Fruit fly (Drosophila melanogaster) whole organism, embryonic: ENCODE data around the gene Pk34A.
A peak's percentile ranks its signal among the peaks of the same experiment; 100 is the strongest.

Experiments used
- B-H1 ChIP-seq: fragments of 200-800 bp; sonication (Bioruptor generic); IDR thresholded peaks from 3 replicates; pipeline ENCODE4 v1.3.6; 2022; ENCODE audit warnings: missing biosample characterization, missing genetic modification characterization
- CG11695 ChIP-seq: fragments of 200-800 bp; sonication (Bioruptor generic); IDR thresholded peaks from 3 replicates; pipeline ENCODE4 v1.3.6; 2022; ENCODE audit warnings: missing biosample characterization, missing genetic modification characterization
- CG15696 ChIP-seq: fragments of 200-800 bp; sonication (Bioruptor generic); optimal IDR thresholded peaks from 2 replicates; lab custom pipeline; 2019; ENCODE audit warnings: missing biosample characterization, mild to moderate bottlenecking, missing genetic modification characterization, moderate library complexity
- CG16813 ChIP-seq: fragments of 200-800 bp; sonication (Bioruptor generic); IDR thresholded peaks from 3 replicates; pipeline ENCODE4 v1.3.6; 2022; ENCODE audit warnings: missing biosample characterization, missing genetic modification characterization; ENCODE audit not compliant: partially characterized antibody
- CG1832 ChIP-seq: fragments of 200-800 bp; sonication (Bioruptor generic); optimal IDR thresholded peaks from 2 replicates; lab custom pipeline; 2017; ENCODE audit warnings: missing biosample characterization, mild to moderate bottlenecking, missing genetic modification characterization, inconsistent platforms
- CG18619 ChIP-seq: fragments of 200-800 bp; sonication (Bioruptor generic); optimal IDR thresholded peaks from 3 replicates; lab custom pipeline; 2017; ENCODE audit warnings: missing biosample characterization, mild to moderate bottlenecking, missing genetic modification characterization
- CG2202 ChIP-seq: fragments of 200-800 bp; sonication (Bioruptor generic); optimal IDR thresholded peaks from 2 replicates; lab custom pipeline; 2018; ENCODE audit warnings: missing biosample characterization, mild to moderate bottlenecking, missing genetic modification characterization
- CG2889 ChIP-seq: fragments of 200-800 bp; sonication (Bioruptor generic); IDR thresholded peaks from 3 replicates; pipeline ENCODE4 v1.3.6; 2022; ENCODE audit warnings: missing biosample characterization, missing genetic modification characterization
- CG30403 ChIP-seq: fragments of 200-800 bp; sonication (Bioruptor generic); optimal IDR thresholded peaks from 3 replicates; lab custom pipeline; 2016; ENCODE audit warnings: missing biosample characterization, missing genetic modification characterization
- CG3163 ChIP-seq: fragments of 200-800 bp; sonication (Bioruptor generic); optimal IDR thresholded peaks from 3 replicates; lab custom pipeline; 2016; ENCODE audit warnings: missing biosample characterization, missing genetic modification characterization
- CG33213 ChIP-seq: fragments of 200-800 bp; sonication (Bioruptor generic); optimal IDR thresholded peaks from 3 replicates; lab custom pipeline; 2016; ENCODE audit warnings: missing biosample characterization, missing genetic modification characterization
- CG33557 ChIP-seq: fragments of 200-800 bp; sonication (Bioruptor generic); optimal IDR thresholded peaks from 2 replicates; lab custom pipeline; 2019; ENCODE audit warnings: missing biosample characterization, mild to moderate bottlenecking, missing genetic modification characterization, moderate library complexity
- CG3838 ChIP-seq: fragments of 200-800 bp; sonication (Bioruptor generic); optimal IDR thresholded peaks from 3 replicates; lab custom pipeline; 2016; ENCODE audit warnings: missing biosample characterization, missing genetic modification characterization
- CG4820 ChIP-seq: fragments of 200-800 bp; sonication (Bioruptor generic); optimal IDR thresholded peaks from 3 replicates; lab custom pipeline; 2016; ENCODE audit warnings: missing biosample characterization, missing genetic modification characterization
- CG5245 ChIP-seq: fragments of 200-800 bp; sonication (Bioruptor generic); optimal IDR thresholded peaks from 3 replicates; lab custom pipeline; 2016; ENCODE audit warnings: missing biosample characterization, missing genetic modification characterization
- CG6813 ChIP-seq: fragments of 200-800 bp; sonication (Bioruptor generic); optimal IDR thresholded peaks from 2 replicates; lab custom pipeline; 2017; ENCODE audit warnings: missing biosample characterization, missing genetic modification characterization, mild to moderate bottlenecking, moderate library complexity, missing genetic modification reagents
- CG7928 ChIP-seq: fragments of 200-800 bp; sonication (Bioruptor generic); optimal IDR thresholded peaks from 2 replicates; lab custom pipeline; 2017; ENCODE audit warnings: missing biosample characterization, mild to moderate bottlenecking, missing genetic modification characterization
- CG8359 ChIP-seq: fragments of 200-800 bp; sonication (Bioruptor generic); optimal IDR thresholded peaks from 2 replicates; lab custom pipeline; 2017; ENCODE audit warnings: missing biosample characterization, mild to moderate bottlenecking, missing genetic modification characterization, borderline replicate concordance
- Chrac-16 ChIP-seq: fragments of 200-800 bp; sonication (Bioruptor generic); optimal IDR thresholded peaks from 3 replicates; lab custom pipeline; 2016; ENCODE audit warnings: missing biosample characterization, missing genetic modification characterization
- Dip2 ChIP-seq: fragments of 200-800 bp; sonication (Bioruptor generic); IDR thresholded peaks from 2 replicates; pipeline ENCODE4 v1.3.6; 2022; ENCODE audit warnings: missing biosample characterization, missing genetic modification characterization
- Fer1 ChIP-seq: fragments of 200-800 bp; sonication (Bioruptor generic); optimal IDR thresholded peaks from 2 replicates; lab custom pipeline; 2017; ENCODE audit warnings: missing biosample characterization, mild to moderate bottlenecking, missing genetic modification characterization
- GATAe ChIP-seq: fragments of 200-800 bp; sonication (Bioruptor generic); conservative IDR thresholded peaks from 2 replicates; pipeline ENCODE4 v1.3.6; 2022; ENCODE audit warnings: missing biosample characterization, missing genetic modification characterization
- Gug ChIP-seq: fragments of 200-800 bp; sonication (Bioruptor generic); IDR thresholded peaks from 4 replicates; pipeline ENCODE4 v1.3.6; 2022; ENCODE audit warnings: missing biosample characterization, missing genetic modification characterization
- HLH4C ChIP-seq: fragments of 200-800 bp; sonication (Bioruptor generic); IDR thresholded peaks from 3 replicates; pipeline ENCODE4 v1.3.6; 2022; ENCODE audit warnings: missing biosample characterization, missing genetic modification characterization; ENCODE audit not compliant: partially characterized antibody
- HLH54F ChIP-seq: fragments of 200-800 bp; sonication (Bioruptor generic); optimal IDR thresholded peaks from 3 replicates; lab custom pipeline; 2016; ENCODE audit warnings: missing biosample characterization, missing genetic modification characterization
- HLHmδ ChIP-seq: fragments of 200-800 bp; sonication (Bioruptor generic); optimal IDR thresholded peaks from 2 replicates; lab custom pipeline; 2018; ENCODE audit warnings: missing biosample characterization, mild to moderate bottlenecking, missing genetic modification characterization, moderate library complexity
- Hmx ChIP-seq: fragments of 200-800 bp; sonication (Bioruptor generic); optimal IDR thresholded peaks from 2 replicates; lab custom pipeline; 2016; ENCODE audit warnings: missing biosample characterization, missing genetic modification characterization
- Max ChIP-seq: fragments of 200-800 bp; sonication (Bioruptor generic); optimal IDR thresholded peaks from 2 replicates; lab custom pipeline; 2016; ENCODE audit warnings: missing biosample characterization, mild to moderate bottlenecking, missing genetic modification characterization
- NfI ChIP-seq: fragments of 200-800 bp; sonication (Bioruptor generic); optimal IDR thresholded peaks from 3 replicates; lab custom pipeline; 2018; ENCODE audit warnings: missing biosample characterization, mild to moderate bottlenecking, missing genetic modification characterization, moderate library complexity
- Optix ChIP-seq: fragments of 200-800 bp; sonication (Bioruptor generic); IDR thresholded peaks from 3 replicates; pipeline ENCODE4 v1.3.6; 2022; ENCODE audit warnings: missing biosample characterization, missing genetic modification characterization
- Poxn ChIP-seq: fragments of 200-800 bp; sonication (Bioruptor generic); IDR thresholded peaks from 2 replicates; pipeline ENCODE4 v1.3.6; 2022; ENCODE audit warnings: missing biosample characterization, missing genetic modification characterization
- Six4 ChIP-seq: fragments of 200-800 bp; sonication (Bioruptor generic); optimal IDR thresholded peaks from 2 replicates; lab custom pipeline; 2016; ENCODE audit warnings: missing biosample characterization, missing genetic modification characterization
- abd-A ChIP-seq: fragments of 200-800 bp; sonication (Bioruptor generic); optimal IDR thresholded peaks from 3 replicates; lab custom pipeline; 2019; ENCODE audit warnings: missing biosample characterization, mild to moderate bottlenecking, missing genetic modification characterization, moderate library complexity
- bigmax ChIP-seq: fragments of 200-800 bp; sonication (Bioruptor generic); optimal IDR thresholded peaks from 2 replicates; lab custom pipeline; 2018; ENCODE audit warnings: missing biosample characterization, mild to moderate bottlenecking, missing genetic modification characterization
- ci ChIP-seq: fragments of 200-800 bp; sonication (Bioruptor generic); IDR thresholded peaks from 3 replicates; pipeline ENCODE4 v1.3.6; 2022; ENCODE audit warnings: missing biosample characterization, missing genetic modification characterization
- dpn ChIP-seq, 2 experiments: fragments of 200-800 bp; sonication (Bioruptor generic); optimal IDR thresholded peaks; 3 replicates each; lab custom pipeline; 2016; ENCODE audit warnings: missing biosample characterization in 2 of 2, missing genetic modification characterization in 2 of 2
- ems ChIP-seq: fragments of 200-800 bp; sonication (Bioruptor generic); optimal IDR thresholded peaks from 3 replicates; lab custom pipeline; 2016; ENCODE audit warnings: missing biosample characterization, missing genetic modification characterization
- grn ChIP-seq: fragments of 200-800 bp; sonication (Bioruptor generic); optimal IDR thresholded peaks from 3 replicates; lab custom pipeline; 2017; ENCODE audit warnings: missing biosample characterization, missing genetic modification characterization
- ham ChIP-seq: fragments of 200-800 bp; sonication (Bioruptor generic); IDR thresholded peaks from 2 replicates; pipeline ENCODE4 v1.3.6; 2022; ENCODE audit warnings: missing biosample characterization, missing genetic modification characterization
- nerfin-2 ChIP-seq: fragments of 200-800 bp; sonication (Bioruptor generic); IDR thresholded peaks from 2 replicates; pipeline ENCODE4 v1.3.6; 2022; ENCODE audit warnings: missing biosample characterization, missing genetic modification characterization; ENCODE audit not compliant: partially characterized antibody
- nom ChIP-seq: fragments of 200-800 bp; sonication (Bioruptor generic); optimal IDR thresholded peaks from 2 replicates; lab custom pipeline; 2017; ENCODE audit warnings: missing biosample characterization, missing genetic modification characterization, mild to moderate bottlenecking, moderate library complexity, missing genetic modification reagents
- onecut ChIP-seq: fragments of 200-800 bp; sonication (Bioruptor generic); IDR thresholded peaks from 2 replicates; pipeline ENCODE4 v1.3.6; 2022; ENCODE audit warnings: missing biosample characterization, missing genetic modification characterization
- pnt ChIP-seq: fragments of 200-800 bp; sonication (Bioruptor generic); optimal IDR thresholded peaks from 3 replicates; lab custom pipeline; 2016; ENCODE audit warnings: missing biosample characterization, missing genetic modification characterization
- sens ChIP-seq: fragments of 200-800 bp; sonication (Bioruptor generic); peaks from one replicate; lab custom pipeline; 2016; ENCODE audit warnings: missing biosample characterization, missing genetic modification characterization
- slp2 ChIP-seq: fragments of 200-800 bp; sonication (Bioruptor generic); optimal IDR thresholded peaks from 2 replicates; lab custom pipeline; 2016; ENCODE audit warnings: missing biosample characterization, missing genetic modification characterization
- stc ChIP-seq: fragments of 200-800 bp; sonication (Bioruptor generic); IDR thresholded peaks from 2 replicates; pipeline ENCODE4 v1.3.6; 2022; ENCODE audit warnings: missing biosample characterization, missing genetic modification characterization
- sug ChIP-seq: fragments of 200-800 bp; optimal IDR thresholded peaks from 2 replicates; lab custom pipeline; 2019; ENCODE audit warnings: missing biosample characterization, mild to moderate bottlenecking, missing genetic modification characterization, moderate library complexity
- tll ChIP-seq, 2 experiments: fragments of 200-800 bp in 1 of 2; fragments of >200 bp in 1 of 2; sonication (Bioruptor generic) in 1 of 2; optimal IDR thresholded peaks; 2 replicates each; lab custom pipeline; 2017 to 2019; ENCODE audit warnings: missing biosample characterization in 2 of 2, missing genetic modification characterization in 2 of 2, mild to moderate bottlenecking in 1 of 2, moderate library complexity in 1 of 2
- unpg ChIP-seq: fragments of 200-800 bp; sonication (Bioruptor generic); optimal IDR thresholded peaks from 3 replicates; lab custom pipeline; 2018; ENCODE audit warnings: missing biosample characterization, mild to moderate bottlenecking, missing genetic modification characterization, moderate library complexity
- zfh2 ChIP-seq: fragments of 200-800 bp; sonication (Bioruptor generic); optimal IDR thresholded peaks from 2 replicates; lab custom pipeline; 2016; ENCODE audit warnings: missing biosample characterization, missing genetic modification characterization

Pk34A gene

dm6 chr2L:13145035-13145683 is 13.5 kb upstream of the Pk34A start (continued):
- peak; percentile 86 for TF ChIP-seq CG11695 (GFP tag; lab: Robert Waterston, UW)
- TF ChIP-seq Chrac-16, result peak; percentile 37
- peak; percentile 12 for TF ChIP-seq CG15696
- no peak for TF ChIP-seq CG33557 (GFP tag; lab: Kevin White, UChicago)
- TF ChIP-seq sug (tag; lab: Kevin White, UChicago), result peak; percentile 71
- peak; percentile 50; the same call in 1 of the 2 replicates for TF ChIP-seq Poxn (GFP tag; lab: Robert Waterston, UW)
- TF ChIP-seq Hmx, result peak; percentile 4
- TF ChIP-seq ham, result no peak
- peak; percentile 50; the same call in 1 of the 3 replicates for TF ChIP-seq B-H1 (GFP tag; lab: Robert Waterston, UW)
- TF ChIP-seq Max (GFP tag; lab: Kevin White, UChicago), result peak; percentile 64
- TF ChIP-seq nom, result no peak
- TF ChIP-seq pnt (GFP tag; lab: Kevin White, UChicago), result peak; percentile 41
- peak; percentile 53; the same call in 3 of the 4 replicates for TF ChIP-seq Gug (GFP tag; lab: Robert Waterston, UW)
- peak; percentile 61 for TF ChIP-seq ems (GFP tag; lab: Kevin White, UChicago)
- peak; percentile 68 for TF ChIP-seq CG18619
- peak; percentile 47 for TF ChIP-seq CG7928 (GFP tag; lab: Kevin White, UChicago)
- TF ChIP-seq CG16813 (GFP tag; lab: Robert Waterston, UW), result no peak
- TF ChIP-seq CG3838 (GFP tag; lab: Kevin White, UChicago), result no peak
- TF ChIP-seq GATAe (GFP tag; lab: Robert Waterston, UW), result peak; percentile 52
- TF ChIP-seq Dip2, result no peak
- TF ChIP-seq nerfin-2 (GFP tag; lab: Robert Waterston, UW), result no peak
- no peak for TF ChIP-seq CG8359
- no peak for TF ChIP-seq CG1832 (GFP tag; lab: Kevin White, UChicago)
- TF ChIP-seq CG4820 (GFP tag; lab: Kevin White, UChicago), result peak; percentile 58
- TF ChIP-seq Six4, result no peak
- TF ChIP-seq abd-A (tag; lab: Kevin White, UChicago), result peak; percentile 76
- no peak for TF ChIP-seq grn (GFP tag; lab: Kevin White, UChicago)
- TF ChIP-seq CG33213, result peak; percentile 54
- peak; percentile 78 for TF ChIP-seq zfh2 (GFP tag; lab: Kevin White, UChicago)
- peak; percentile 42 for TF ChIP-seq CG5245 (GFP tag; lab: Kevin White, UChicago)
- no peak for TF ChIP-seq HLH4C (GFP tag; lab: Robert Waterston, UW)
- TF ChIP-seq HLH54F, result peak; percentile 70
- peak; percentile 81 for TF ChIP-seq sens (GFP tag; lab: Kevin White, UChicago)
- TF ChIP-seq NfI (GFP tag; lab: Kevin White, UChicago), result peak; percentile 62
- TF ChIP-seq CG6813 (GFP tag; lab: Kevin White, UChicago), result peak; percentile 67
- TF ChIP-seq Fer1, result peak; percentile 87
- TF ChIP-seq unpg (GFP tag; lab: Kevin White, UChicago), result peak; percentile 84
- TF ChIP-seq bigmax (GFP tag; lab: Kevin White, UChicago), result no peak
- no peak for TF ChIP-seq HLHmδ (GFP tag; lab: Kevin White, UChicago)
- peak; percentile 73 for TF ChIP-seq stc
- no peak for TF ChIP-seq CG2202 (tag; lab: Kevin White, UChicago)
- peak; percentile 82 for TF ChIP-seq CG30403 (GFP tag; lab: Kevin White, UChicago)
- TF ChIP-seq ci, result peak; percentile 37; the same call in 1 of the 3 replicates
- TF ChIP-seq dpn (GFP tag; optimal IDR thresholded peaks at IDR 0.05; lab: Kevin White, UChicago), result peak; percentile 73 to 80
- peak; percentile 51 for TF ChIP-seq onecut (GFP tag; lab: Robert Waterston, UW)
- TF ChIP-seq CG3163 (GFP tag; lab: Kevin White, UChicago), result peak; percentile 38
- no peak for TF ChIP-seq tll (GFP tag; optimal IDR thresholded peaks at IDR 0.05; lab: Kevin White, UChicago)
- no peak for TF ChIP-seq Optix (GFP tag; lab: Robert Waterston, UW)
- TF ChIP-seq CG2889 (GFP tag; lab: Robert Waterston, UW), result 0 out of 3 replicates have a peak, but pooled peaks have one; percentile 37
- peak; percentile 46 for TF ChIP-seq slp2
